Fruit fly (Drosophila melanogaster): ENCODE results near the gene Vtld.

Vtld gene

DNA sequence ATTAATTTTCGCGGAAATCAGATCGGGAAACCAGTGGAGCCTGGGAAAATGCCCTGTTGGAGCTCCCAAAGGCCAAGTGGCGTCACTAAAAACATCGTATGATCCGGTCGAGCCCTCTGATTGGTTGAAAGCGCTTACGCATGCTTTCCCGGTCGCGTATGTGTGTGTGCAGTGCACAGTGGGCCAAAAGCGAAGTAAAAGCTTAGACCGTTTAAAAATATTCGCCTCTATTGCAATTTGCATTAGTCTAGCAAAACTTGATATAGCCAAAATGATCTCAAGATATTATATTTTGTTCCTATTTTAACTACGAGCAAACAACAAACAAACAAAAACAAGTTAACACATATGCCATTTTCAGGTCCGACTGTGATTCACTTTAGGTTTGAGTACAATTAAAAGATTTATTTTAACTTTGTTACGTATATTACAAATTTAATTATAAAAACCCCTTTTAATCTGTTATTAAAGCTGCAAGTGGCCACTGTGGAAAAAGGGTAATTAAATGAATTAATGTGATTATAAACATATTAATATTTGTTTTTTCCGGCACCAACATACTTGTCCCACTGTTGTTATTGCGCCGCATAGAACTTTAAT is 34.1 kb downstream of the Vtld start (continued):
- no peak for TF ChIP-seq Doc2 (GFP tag; IDR thresholded peaks at IDR 0.05)
- peak; percentile 66 for TF ChIP-seq CG12155 (GFP tag; optimal IDR thresholded peaks at IDR 0.05)
- TF ChIP-seq Dip3 (GFP tag; optimal IDR thresholded peaks at IDR 0.05), result peak; percentile 63
- peak; percentile 58 for TF ChIP-seq CG7372 (GFP tag; IDR thresholded peaks at IDR 0.05)
- TF ChIP-seq D (optimal IDR thresholded peaks at IDR 0.05), result no peak
- TF ChIP-seq D (GFP tag; optimal IDR thresholded peaks at IDR 0.05), result peak; percentile 76
- TF ChIP-seq vfl (GFP tag; optimal IDR thresholded peaks at IDR 0.05), result peak; percentile 64
- peak; percentile 36 for TF ChIP-seq CG8359 (GFP tag; optimal IDR thresholded peaks at IDR 0.05; ENCODE audit: borderline replicate concordance)
- peak; percentile 45 for TF ChIP-seq CG33213 (GFP tag; optimal IDR thresholded peaks at IDR 0.05)
- peak; percentile 75 for TF ChIP-seq fd96Cb (tag; optimal IDR thresholded peaks at IDR 0.05)
- TF ChIP-seq repo (GFP tag; optimal IDR thresholded peaks at IDR 0.05), result peak; percentile 69
- TF ChIP-seq CG12219 (GFP tag; optimal IDR thresholded peaks at IDR 0.05), result peak; percentile 81
- TF ChIP-seq Max (GFP tag; optimal IDR thresholded peaks at IDR 0.05), result peak; percentile 83
- peak; percentile 73 for TF ChIP-seq CG3407 (GFP tag; optimal IDR thresholded peaks at IDR 0.05)
- TF ChIP-seq CG31365 (tag; optimal IDR thresholded peaks at IDR 0.05), result no peak
- peak; percentile 76 for TF ChIP-seq Antp (GFP tag; optimal IDR thresholded peaks at IDR 0.05)
- TF ChIP-seq ci (GFP tag; IDR thresholded peaks at IDR 0.05), result peak; percentile 85
- no peak for TF ChIP-seq h (optimal IDR thresholded peaks at IDR 0.05)
- peak; percentile 56; the same call in 1 of the 2 replicates for TF ChIP-seq CG6689 (GFP tag; IDR thresholded peaks at IDR 0.05)
- TF ChIP-seq CG4424 (GFP tag; optimal IDR thresholded peaks at IDR 0.05), result peak; percentile 86
- TF ChIP-seq hkb (optimal IDR thresholded peaks at IDR 0.05), result no peak
- peak; percentile 68 for TF ChIP-seq hkb (GFP tag; IDR thresholded peaks at IDR 0.05)
- peak; percentile 44 for TF ChIP-seq gsb-n (tag; optimal IDR thresholded peaks at IDR 0.05)
- TF ChIP-seq CG10565 (GFP tag; optimal IDR thresholded peaks at IDR 0.05), result peak; percentile 53
- peak; percentile 77 for TF ChIP-seq Fer3 (tag; optimal IDR thresholded peaks at IDR 0.05)
- TF ChIP-seq sug (tag; optimal IDR thresholded peaks at IDR 0.05), result peak; percentile 89
- TF ChIP-seq odd (GFP tag; optimal IDR thresholded peaks at IDR 0.05), result peak; percentile 93
- peak; percentile 62 for TF ChIP-seq CG32767 (GFP tag; IDR thresholded peaks at IDR 0.05)
- peak; percentile 57 for TF ChIP-seq Bgb (GFP tag; IDR thresholded peaks at IDR 0.05; ENCODE audit: partially characterized antibody)
- TF ChIP-seq Sry-β (GFP tag; optimal IDR thresholded peaks at IDR 0.05), result peak; percentile 30
- no peak for TF ChIP-seq CG1832 (GFP tag; optimal IDR thresholded peaks at IDR 0.05)
- peak; percentile 85 for TF ChIP-seq bcd (GFP tag; optimal IDR thresholded peaks at IDR 0.05)
- no peak for TF ChIP-seq eve (GFP tag; optimal IDR thresholded peaks at IDR 0.05)
- TF ChIP-seq bigmax (GFP tag; optimal IDR thresholded peaks at IDR 0.05), result no peak
- TF ChIP-seq chif (GFP tag; optimal IDR thresholded peaks at IDR 0.05), result peak; percentile 69 to 74
- TF ChIP-seq vvl (GFP tag; IDR thresholded peaks at IDR 0.05), result peak; percentile 87
- peak; percentile 55 for TF ChIP-seq eyg (GFP tag; optimal IDR thresholded peaks at IDR 0.05)
- TF ChIP-seq Hsf (GFP tag; optimal IDR thresholded peaks at IDR 0.05), result peak; percentile 81
- TF ChIP-seq CG5953 (GFP tag; IDR thresholded peaks at IDR 0.05), result 0 out of 2 replicates have a peak, but pooled peaks have one; percentile 26
- TF ChIP-seq CG9727 (GFP tag; optimal IDR thresholded peaks at IDR 0.05), result peak; percentile 94
- TF ChIP-seq CG18764 (GFP tag; optimal IDR thresholded peaks at IDR 0.05), result peak; percentile 53
- peak; percentile 55 for TF ChIP-seq sens-2 (GFP tag; IDR thresholded peaks at IDR 0.05)
- TF ChIP-seq ttk (GFP tag; IDR thresholded peaks at IDR 0.05), result no peak; the same call in 1 of the 2 replicates
- no peak for TF ChIP-seq Hr39 (optimal IDR thresholded peaks at IDR 0.05)
- TF ChIP-seq CG9437 (GFP tag; optimal IDR thresholded peaks at IDR 0.05), result peak; percentile 89
- peak; percentile 66; the same call in 2 of the 3 replicates for TF ChIP-seq CG6175 (GFP tag; IDR thresholded peaks at IDR 0.05)
- peak; percentile 99 for TF ChIP-seq Nf-YC (tag; optimal IDR thresholded peaks at IDR 0.05)
- TF ChIP-seq tgo (GFP tag; IDR thresholded peaks at IDR 0.05), result peak; percentile 74
- peak; percentile 83 for TF ChIP-seq phol (tag; optimal IDR thresholded peaks at IDR 0.05)
- peak; percentile 77 for TF ChIP-seq Abd-B (GFP tag; optimal IDR thresholded peaks at IDR 0.05)
- TF ChIP-seq amos (GFP tag; IDR thresholded peaks at IDR 0.05; ENCODE audit: partially characterized antibody), result no peak; the same call in 1 of the 2 replicates

Measured in whole organism, embryonic.